Worm (Caenorhabditis elegans) whole organism, late embryonic: ENCODE results near the gene ttr-34.

Experiments
- C08G9.2 ChIP-seq: sonication (generic microtip); optimal IDR thresholded peaks from 2 replicates; lab custom pipeline; 2016; ENCODE audit warnings: mild to moderate bottlenecking, missing genetic modification characterization, moderate library complexity, missing compliant biosample characterization
- C38D4.7 ChIP-seq: fragments of 200-800 bp; sonication (Bioruptor generic); optimal IDR thresholded peaks from 2 replicates; lab custom pipeline; 2018; ENCODE audit warnings: mild to moderate bottlenecking, missing genetic modification characterization, moderate library complexity, missing compliant biosample characterization
- F13H6.1 ChIP-seq: sonication (generic microtip); optimal IDR thresholded peaks from 2 replicates; lab custom pipeline; 2016; ENCODE audit warnings: missing genetic modification characterization, missing compliant biosample characterization
- Y22D7AL.16 ChIP-seq: sonication (generic microtip); optimal IDR thresholded peaks from 2 replicates; lab custom pipeline; 2016; ENCODE audit warnings: missing genetic modification characterization, missing compliant biosample characterization
- ahr-1 ChIP-seq: sonication (generic microtip); optimal IDR thresholded peaks from 2 replicates; lab custom pipeline; 2016; ENCODE audit warnings: missing genetic modification characterization, missing compliant biosample characterization
- ceh-18 ChIP-seq: sonication (generic microtip); optimal IDR thresholded peaks from 2 replicates; lab custom pipeline; 2016; ENCODE audit warnings: missing genetic modification characterization, missing compliant biosample characterization
- ceh-19 ChIP-seq: fragments of 200-800 bp; sonication (Bioruptor generic); optimal IDR thresholded peaks from 2 replicates; lab custom pipeline; 2018; ENCODE audit warnings: mild to moderate bottlenecking, missing genetic modification characterization, missing compliant biosample characterization
- ceh-2 ChIP-seq: sonication (generic microtip); optimal IDR thresholded peaks from 2 replicates; lab custom pipeline; 2016; ENCODE audit warnings: missing genotype, missing genetic modification characterization, missing compliant biosample characterization
- ceh-22 ChIP-seq: sonication (generic microtip); optimal IDR thresholded peaks from 2 replicates; lab custom pipeline; 2017; ENCODE audit warnings: missing biosample characterization, missing genetic modification characterization
- ceh-24 ChIP-seq: sonication (generic microtip); optimal IDR thresholded peaks from 2 replicates; lab custom pipeline; 2016; ENCODE audit warnings: mild to moderate bottlenecking, missing genetic modification characterization, missing compliant biosample characterization
- ceh-31 ChIP-seq: sonication (generic microtip); optimal IDR thresholded peaks from 2 replicates; lab custom pipeline; 2016; ENCODE audit warnings: missing genetic modification characterization, missing compliant biosample characterization
- ceh-34 ChIP-seq: sonication (generic microtip); optimal IDR thresholded peaks from 2 replicates; lab custom pipeline; 2016; ENCODE audit warnings: mild to moderate bottlenecking, missing genetic modification characterization, missing compliant biosample characterization
- ceh-48 ChIP-seq: sonication (generic microtip); optimal IDR thresholded peaks from 2 replicates; lab custom pipeline; 2016; ENCODE audit warnings: missing genetic modification characterization, inconsistent platforms, missing compliant biosample characterization
- ceh-6 ChIP-seq: fragments of 200-800 bp; sonication (Bioruptor generic); optimal IDR thresholded peaks from 2 replicates; lab custom pipeline; 2018; ENCODE audit warnings: mild to moderate bottlenecking, missing genetic modification characterization, missing compliant biosample characterization
- ceh-9 ChIP-seq: sonication (generic microtip); optimal IDR thresholded peaks from 2 replicates; lab custom pipeline; 2016; ENCODE audit warnings: mild to moderate bottlenecking, missing genetic modification characterization, inconsistent platforms, missing compliant biosample characterization
- dve-1 ChIP-seq: sonication (generic microtip); optimal IDR thresholded peaks from 2 replicates; lab custom pipeline; 2017; ENCODE audit warnings: antibody characterized with exemption, mild to moderate bottlenecking, missing genetic modification characterization, missing compliant biosample characterization
- elt-2 ChIP-seq: sonication (generic microtip); optimal IDR thresholded peaks from 2 replicates; lab custom pipeline; 2016; ENCODE audit warnings: missing genetic modification reagents, missing genetic modification characterization, missing compliant biosample characterization
- elt-4 ChIP-seq: sonication (generic microtip); optimal IDR thresholded peaks from 2 replicates; lab custom pipeline; 2016; ENCODE audit warnings: missing genetic modification characterization, missing compliant biosample characterization
- ets-4 ChIP-seq: sonication (generic microtip); optimal IDR thresholded peaks from 2 replicates; lab custom pipeline; 2016; ENCODE audit warnings: missing genetic modification characterization, missing compliant biosample characterization
- fax-1 ChIP-seq: sonication (generic microtip); optimal IDR thresholded peaks from 2 replicates; lab custom pipeline; 2016; ENCODE audit warnings: missing genotype, missing genetic modification characterization, missing compliant biosample characterization
- fkh-10 ChIP-seq: fragments of 150-350 bp; optimal IDR thresholded peaks from 2 replicates; lab custom pipeline; 2014; ENCODE audit warnings: missing biosample characterization, missing genetic modification reagents, missing genetic modification characterization
- fkh-6 ChIP-seq: sonication (generic microtip); optimal IDR thresholded peaks from 2 replicates; lab custom pipeline; 2016; ENCODE audit warnings: missing genetic modification characterization, missing compliant biosample characterization
- gmeb-2 ChIP-seq: sonication (generic microtip); optimal IDR thresholded peaks from 2 replicates; lab custom pipeline; 2016; ENCODE audit warnings: missing genetic modification characterization, inconsistent platforms, missing compliant biosample characterization
- hlh-13 ChIP-seq: fragments of 200-800 bp; sonication (Bioruptor generic); optimal IDR thresholded peaks from 2 replicates; lab custom pipeline; 2018; ENCODE audit warnings: mild to moderate bottlenecking, missing genetic modification characterization, missing compliant biosample characterization
- hlh-15 ChIP-seq: sonication (generic microtip); optimal IDR thresholded peaks from 2 replicates; lab custom pipeline; 2016; ENCODE audit warnings: missing genetic modification characterization, missing compliant biosample characterization
- hlh-30 ChIP-seq: sonication (generic microtip); optimal IDR thresholded peaks from 2 replicates; lab custom pipeline; 2017; ENCODE audit warnings: antibody characterized with exemption, missing genetic modification characterization, missing compliant biosample characterization; ENCODE audit not compliant: insufficient read depth
- hlh-6 ChIP-seq: sonication (generic microtip); optimal IDR thresholded peaks from 2 replicates; lab custom pipeline; 2016; ENCODE audit warnings: missing genotype, missing genetic modification characterization, missing compliant biosample characterization
- lim-6 ChIP-seq: sonication (generic microtip); optimal IDR thresholded peaks from 2 replicates; lab custom pipeline; 2016; ENCODE audit warnings: missing genetic modification characterization, missing compliant biosample characterization
- nhr-11 ChIP-seq: fragments of 150-350 bp; optimal IDR thresholded peaks from 2 replicates; lab custom pipeline; 2014; ENCODE audit warnings: missing biosample characterization, missing genetic modification characterization
- nhr-232 ChIP-seq: sonication (generic microtip); optimal IDR thresholded peaks from 2 replicates; lab custom pipeline; 2016; ENCODE audit warnings: missing genetic modification characterization, missing compliant biosample characterization
- npax-4 ChIP-seq: sonication (generic microtip); optimal IDR thresholded peaks from 2 replicates; lab custom pipeline; 2016; ENCODE audit warnings: missing genetic modification characterization, missing compliant biosample characterization
- pat-9 ChIP-seq: fragments of 200-800 bp; sonication (Bioruptor generic); optimal IDR thresholded peaks from 2 replicates; lab custom pipeline; 2018; ENCODE audit warnings: mild to moderate bottlenecking, missing genetic modification characterization, moderate library complexity, missing compliant biosample characterization
- pax-1 ChIP-seq: fragments of 150-350 bp; optimal IDR thresholded peaks from 2 replicates; lab custom pipeline; 2014; ENCODE audit warnings: missing biosample characterization, missing genetic modification characterization
- pha-4 ChIP-seq: fragments of 150-350 bp; optimal IDR thresholded peaks from 2 replicates; lab custom pipeline; 2018; ENCODE audit warnings: missing biosample characterization, missing genetic modification reagents, missing genetic modification characterization
- pqm-1 ChIP-seq: sonication (generic microtip); optimal IDR thresholded peaks from 2 replicates; lab custom pipeline; 2016; ENCODE audit warnings: missing genetic modification characterization, missing compliant biosample characterization
- ref-2 ChIP-seq: sonication (generic microtip); optimal IDR thresholded peaks from 2 replicates; lab custom pipeline; 2016; ENCODE audit warnings: missing genetic modification characterization, missing compliant biosample characterization
- rnt-1 ChIP-seq: sonication (generic microtip); optimal IDR thresholded peaks from 2 replicates; lab custom pipeline; 2016; ENCODE audit warnings: missing genetic modification characterization, missing compliant biosample characterization
- sdc-2 ChIP-seq: sonication (generic microtip); optimal IDR thresholded peaks from 2 replicates; lab custom pipeline; 2016; ENCODE audit warnings: missing genotype, missing genetic modification characterization, missing compliant biosample characterization
- sox-2 ChIP-seq: fragments of 200-800 bp; sonication (Bioruptor generic); IDR thresholded peaks from 2 replicates; pipeline ENCODE4 v1.3.6; 2022; ENCODE audit warnings: missing genetic modification reagents, missing genetic modification characterization, missing compliant biosample characterization
- tbx-2 ChIP-seq: sonication (generic microtip); optimal IDR thresholded peaks from 2 replicates; lab custom pipeline; 2016; ENCODE audit warnings: missing genetic modification characterization, missing compliant biosample characterization
- unc-42 ChIP-seq: sonication (generic microtip); optimal IDR thresholded peaks from 2 replicates; lab custom pipeline; 2016; ENCODE audit warnings: missing genotype, missing genetic modification characterization, missing compliant biosample characterization
- zip-5 ChIP-seq: sonication (generic microtip); optimal IDR thresholded peaks from 2 replicates; lab custom pipeline; 2016; ENCODE audit warnings: missing genetic modification characterization, missing compliant biosample characterization

ttr-34 gene

DNA sequence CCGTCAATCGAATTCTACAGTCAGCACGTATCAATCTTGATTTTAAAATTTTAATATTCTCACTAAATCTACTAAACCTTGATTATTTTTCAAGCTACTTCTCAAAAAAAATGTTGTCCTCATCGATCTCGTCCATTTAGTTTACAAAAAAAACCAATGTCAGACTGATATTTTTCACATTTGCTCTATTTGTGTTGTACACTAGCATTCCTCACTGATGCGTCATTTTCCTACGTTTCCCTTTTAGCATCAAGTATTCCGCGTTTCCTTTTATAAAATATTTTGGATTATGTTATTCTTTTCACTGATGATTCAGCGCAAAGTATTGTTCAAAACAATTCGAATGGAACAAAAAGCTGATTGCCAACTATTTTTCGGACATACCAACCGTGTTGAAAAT is at the start of gene ttr-34:
TSS of gene ttr-34 (plus strand) at position 301 of the 400 bp plus-strand sequence.
- TF ChIP-seq ceh-34 (tag; lab: Kevin White, UChicago) (no peak), nhr-232 (no peak), ets-4 (tag; lab: Kevin White, UChicago) (no peak), C38D4.7 (GFP tag; lab: Kevin White, UChicago) (no peak), fkh-6 (no peak), rnt-1 (no peak), ceh-19 (GFP tag; lab: Kevin White, UChicago) (no peak), sox-2 (GFP tag; lab: Robert Waterston, UW) (no peak), C08G9.2 (tag; lab: Kevin White, UChicago) (no peak), zip-5 (tag; lab: Kevin White, UChicago) (no peak), pax-1 (tag; lab: Kevin White, UChicago) (no peak), ref-2 (tag; lab: Kevin White, UChicago) (no peak)

DNA sequence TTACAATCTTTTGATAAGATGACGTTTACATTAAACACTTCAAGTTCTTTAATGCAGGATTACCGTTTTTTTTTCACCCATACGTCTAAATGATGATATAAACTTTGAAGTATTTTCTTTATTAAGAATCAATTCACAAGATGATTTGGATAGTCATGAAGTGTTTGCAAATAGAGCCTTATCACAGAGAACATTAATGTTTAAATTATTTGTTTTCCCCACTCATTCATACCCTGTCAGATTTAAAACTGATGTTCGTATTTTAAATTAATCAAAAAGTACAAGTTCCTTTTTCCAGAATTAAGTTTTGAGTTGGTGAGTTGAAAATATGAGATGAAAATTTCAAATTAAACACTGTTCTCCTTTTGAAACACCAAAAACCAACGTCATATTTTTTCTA is 48.9 kb upstream of the ttr-34 start, which contains the start of gene R03G8.3:
TSS of gene R03G8.3 (plus strand) at position 301 of the 400 bp plus-strand sequence.
- TF ChIP-seq ceh-34 (tag; lab: Kevin White, UChicago) (no peak), fkh-10 (GFP tag; lab: Kevin White, UChicago) (no peak), hlh-30 (tag; lab: Kevin White, UChicago) (no peak), ceh-24 (no peak), dve-1 (tag; lab: Kevin White, UChicago) (no peak), Y22D7AL.16 (tag; lab: Kevin White, UChicago) (no peak), ceh-9 (no peak), ceh-48 (tag; lab: Kevin White, UChicago) (no peak), pat-9 (tag; lab: Kevin White, UChicago) (no peak)

DNA sequence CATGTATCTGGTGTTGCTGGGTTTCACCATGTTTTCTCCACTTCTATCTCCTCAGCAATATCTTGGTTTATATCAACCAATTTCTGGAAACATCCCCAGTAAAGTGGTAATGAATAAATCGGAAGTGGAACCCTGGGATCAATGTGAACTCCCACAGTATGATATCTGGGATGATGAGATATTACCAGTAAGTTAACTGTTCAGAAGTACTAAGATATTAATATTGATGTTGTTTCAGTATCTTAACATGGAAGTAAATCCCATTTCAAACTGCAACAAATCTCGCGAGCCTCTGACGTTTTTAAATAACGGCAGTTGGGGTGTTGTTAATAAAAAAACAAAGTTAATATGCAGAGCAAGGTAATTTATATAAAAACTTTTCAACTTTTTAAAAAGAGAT is 48.4 kb upstream of the ttr-34 start:
- no peak for TF ChIP-seq tbx-2 (tag; lab: Kevin White, UChicago)
- no peak for TF ChIP-seq elt-4 (tag; lab: Kevin White, UChicago)
- no peak for TF ChIP-seq ceh-18 (tag; lab: Kevin White, UChicago)

DNA sequence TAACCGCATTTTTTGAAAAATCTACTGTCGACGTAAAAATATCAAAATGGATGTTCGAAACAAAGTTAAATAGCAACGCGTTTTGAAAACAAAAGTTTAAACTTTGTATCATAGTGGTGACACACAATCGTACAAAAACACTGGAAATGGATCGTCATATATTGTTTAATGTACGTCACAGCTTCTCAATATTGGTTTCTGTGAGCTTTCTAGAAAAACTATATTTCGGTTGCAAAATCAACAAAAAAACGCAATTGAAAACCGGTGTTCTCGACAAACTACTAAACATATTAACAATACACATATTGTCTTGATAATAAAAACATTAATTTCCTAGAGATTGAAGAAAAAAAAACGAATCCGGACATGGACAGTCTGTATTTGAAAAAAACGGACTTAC is 39.2 kb upstream of the ttr-34 start, which contains the start of gene R03G8.6:
TSS of gene R03G8.6 (minus strand) at position 101 of the 400 bp plus-strand sequence.
- TF ChIP-seq fax-1 (tag; lab: Kevin White, UChicago) = no peak
- no peak for TF ChIP-seq ceh-22
- no peak for TF ChIP-seq elt-2 (tag; lab: Kevin White, UChicago)
- TF ChIP-seq pax-1 (tag; lab: Kevin White, UChicago) = no peak
- TF ChIP-seq pha-4 (tag; lab: Kevin White, UChicago) = no peak
- no peak for TF ChIP-seq sox-2 (GFP tag; lab: Robert Waterston, UW)
- TF ChIP-seq hlh-15 (tag; lab: Kevin White, UChicago) = no peak
- TF ChIP-seq pqm-1 (tag; lab: Kevin White, UChicago) = no peak
- no peak for TF ChIP-seq pat-9 (tag; lab: Kevin White, UChicago)
- no peak for TF ChIP-seq ceh-6 (GFP tag; lab: Kevin White, UChicago)
- no peak for TF ChIP-seq ceh-31
- no peak for TF ChIP-seq tbx-2 (tag; lab: Kevin White, UChicago)
- no peak for TF ChIP-seq dve-1 (tag; lab: Kevin White, UChicago)
- no peak for TF ChIP-seq lim-6
- no peak for TF ChIP-seq npax-4 (tag; lab: Kevin White, UChicago)
- no peak for TF ChIP-seq C38D4.7 (GFP tag; lab: Kevin White, UChicago)
- TF ChIP-seq hlh-6 = no peak
- no peak for TF ChIP-seq nhr-11 (tag; lab: Kevin White, UChicago)
- no peak for TF ChIP-seq rnt-1

DNA sequence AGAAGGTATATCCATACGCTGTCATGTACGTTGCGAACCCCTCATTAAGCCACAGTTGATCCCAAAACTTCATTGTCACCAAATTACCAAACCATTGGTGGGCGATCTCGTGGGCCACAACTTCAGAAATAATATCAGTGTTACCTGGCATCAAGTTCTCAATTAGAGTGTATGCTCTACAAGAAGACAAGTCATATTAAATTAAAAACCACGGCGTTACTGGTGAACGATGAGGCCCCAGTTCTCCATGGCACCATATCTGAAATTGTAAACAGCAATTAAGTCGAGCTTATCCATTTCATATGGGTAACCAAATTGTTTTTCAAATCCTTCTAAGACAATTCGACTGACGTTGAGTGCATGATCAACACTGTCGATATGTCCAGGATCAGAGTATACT is 36.8 kb upstream of the ttr-34 start:
- TF ChIP-seq pax-1 (tag; lab: Kevin White, UChicago) (no peak), hlh-13 (GFP tag; lab: Kevin White, UChicago) (no peak), ref-2 (tag; lab: Kevin White, UChicago) (no peak), ceh-2 (no peak), hlh-15 (tag; lab: Kevin White, UChicago) (no peak), fax-1 (tag; lab: Kevin White, UChicago) (no peak), ahr-1 (no peak), rnt-1 (no peak), nhr-11 (tag; lab: Kevin White, UChicago) (no peak), F13H6.1 (no peak), ceh-19 (GFP tag; lab: Kevin White, UChicago) (no peak), sdc-2 (no peak), gmeb-2 (tag; lab: Kevin White, UChicago) (no peak), unc-42 (no peak)
